Fruit fly (Drosophila melanogaster) S2 (cell line): ENCODE results near the gene MSAmiP.

Experiments used
- CG8478 ChIP-seq: fragments of >200 bp; optimal IDR thresholded peaks from 2 replicates; lab custom pipeline; 2018
- CTCF ChIP-seq, 2 experiments: fragments of >200 bp; optimal IDR thresholded peaks; 2 replicates each; lab custom pipeline; 2018

DNA sequence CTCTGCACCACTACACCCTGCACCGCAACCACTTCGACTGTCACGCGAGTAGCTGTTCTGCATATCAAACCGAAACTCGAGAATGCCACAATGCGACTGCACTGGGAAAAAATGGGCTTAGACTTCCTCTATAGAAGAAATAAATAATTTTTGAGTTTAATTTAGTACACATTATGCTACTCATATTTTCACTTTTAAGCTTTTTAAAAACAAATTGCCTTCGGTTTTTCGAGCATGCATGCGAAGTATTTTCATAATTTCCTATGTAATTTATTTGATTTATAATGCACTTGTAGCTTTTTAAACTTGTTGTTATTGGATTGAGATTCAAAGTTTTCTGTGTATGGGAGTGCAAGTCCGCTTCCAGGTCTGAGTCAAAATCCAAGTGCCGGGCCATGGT is 52.6 kb downstream of the MSAmiP start:
- TF ChIP-seq CG8478 (lab: Kevin White, UChicago) (no peak), CTCF (optimal IDR thresholded peaks at IDR 0.05; lab: Kevin White, UChicago) (no peak)
